Fruit fly (Drosophila melanogaster) whole organism, embryonic: ENCODE results near the gene sll.

Source experiments
- Awh ChIP-seq: fragments of 200-800 bp; sonication (Bioruptor generic); IDR thresholded peaks from 2 replicates; pipeline ENCODE4, ENCODE4 v1.3.6; 2022; ENCODE audit warnings: missing biosample characterization, missing genetic modification characterization
- BEAF-32 ChIP-seq: fragments of 200-800 bp; sonication (Bioruptor generic); optimal IDR thresholded peaks from 3 replicates; lab custom pipeline; 2017; ENCODE audit warnings: missing biosample characterization, missing genetic modification characterization, mild to moderate bottlenecking, moderate library complexity, missing genetic modification reagents
- C15 ChIP-seq: fragments of 200-800 bp; sonication (Bioruptor generic); IDR thresholded peaks from 3 replicates; pipeline ENCODE4 v1.3.6; 2022; ENCODE audit warnings: missing biosample characterization, missing genetic modification characterization
- CG10321 ChIP-seq: fragments of 200-800 bp; sonication (Bioruptor generic); IDR thresholded peaks from 2 replicates; pipeline ENCODE4 v1.3.6; 2022; ENCODE audit warnings: missing biosample characterization, missing genetic modification characterization
- CG11723 ChIP-seq: fragments of 200-800 bp; sonication (Bioruptor generic); optimal IDR thresholded peaks from 2 replicates; lab custom pipeline; 2017; ENCODE audit warnings: missing biosample characterization, mild to moderate bottlenecking, missing genetic modification characterization
- CG12299 ChIP-seq: fragments of 200-800 bp; sonication (Bioruptor generic); optimal IDR thresholded peaks from 2 replicates; lab custom pipeline; 2018; ENCODE audit warnings: missing biosample characterization, mild to moderate bottlenecking, missing genetic modification characterization
- CG12391 ChIP-seq: fragments of 200-800 bp; sonication (Bioruptor generic); optimal IDR thresholded peaks from 3 replicates; lab custom pipeline; 2018; ENCODE audit warnings: missing biosample characterization, mild to moderate bottlenecking, missing genetic modification characterization, moderate library complexity
- CG13287 ChIP-seq: fragments of 200-800 bp; sonication (Bioruptor generic); IDR thresholded peaks from 2 replicates; pipeline ENCODE4 v1.3.6; 2022; ENCODE audit warnings: missing biosample characterization, missing genetic modification characterization; ENCODE audit not compliant: partially characterized antibody
- CG13775 ChIP-seq: fragments of 200-800 bp; sonication (Bioruptor generic); optimal IDR thresholded peaks from 3 replicates; lab custom pipeline; 2017; ENCODE audit warnings: missing biosample characterization, mild to moderate bottlenecking, missing genetic modification characterization
- CG14050 ChIP-seq: fragments of 200-800 bp; sonication (Bioruptor generic); IDR thresholded peaks from 3 replicates; pipeline ENCODE4 v1.3.6; 2022; ENCODE audit warnings: missing biosample characterization, missing genetic modification characterization
- CG15269 ChIP-seq: fragments of 200-800 bp; sonication (Bioruptor generic); optimal IDR thresholded peaks from 2 replicates; lab custom pipeline; 2018; ENCODE audit warnings: missing biosample characterization, mild to moderate bottlenecking, missing genetic modification characterization, moderate library complexity
- CG1529 ChIP-seq: fragments of 200-800 bp; sonication (Bioruptor generic); optimal IDR thresholded peaks from 3 replicates; lab custom pipeline; 2018; ENCODE audit warnings: missing biosample characterization, missing genetic modification characterization
- CG15514 ChIP-seq: fragments of 200-800 bp; sonication (Bioruptor generic); optimal IDR thresholded peaks from 3 replicates; lab custom pipeline; 2017; ENCODE audit warnings: missing biosample characterization, missing genetic modification characterization, mild to moderate bottlenecking, moderate library complexity, missing genetic modification reagents
- CG15601 ChIP-seq: fragments of 200-800 bp; sonication (Bioruptor generic); optimal IDR thresholded peaks from 3 replicates; lab custom pipeline; 2019; ENCODE audit warnings: missing biosample characterization, mild to moderate bottlenecking, missing genetic modification characterization, moderate library complexity
- CG18476 ChIP-seq: fragments of 200-800 bp; sonication (Bioruptor generic); optimal IDR thresholded peaks from 2 replicates; lab custom pipeline; 2016; ENCODE audit warnings: missing biosample characterization, mild to moderate bottlenecking, missing genetic modification characterization
- CG2202 ChIP-seq: fragments of 200-800 bp; sonication (Bioruptor generic); optimal IDR thresholded peaks from 2 replicates; lab custom pipeline; 2018; ENCODE audit warnings: missing biosample characterization, mild to moderate bottlenecking, missing genetic modification characterization
- CG31224 ChIP-seq: fragments of 200-800 bp; sonication (Bioruptor generic); IDR thresholded peaks from 2 replicates; pipeline ENCODE4 v1.3.6; 2022; ENCODE audit warnings: missing biosample characterization, missing genetic modification characterization
- CG31441 ChIP-seq: fragments of 200-800 bp; sonication (Bioruptor generic); IDR thresholded peaks from 2 replicates; pipeline ENCODE4 v1.3.6; 2022; ENCODE audit warnings: missing biosample characterization, missing genetic modification characterization
- CG32767 ChIP-seq: fragments of 200-800 bp; sonication (Bioruptor generic); IDR thresholded peaks from 2 replicates; pipeline ENCODE4 v1.3.6; 2022; ENCODE audit warnings: missing biosample characterization, missing genetic modification characterization
- CG33557 ChIP-seq: fragments of 200-800 bp; sonication (Bioruptor generic); optimal IDR thresholded peaks from 2 replicates; lab custom pipeline; 2019; ENCODE audit warnings: missing biosample characterization, mild to moderate bottlenecking, missing genetic modification characterization, moderate library complexity
- CG34224 ChIP-seq: fragments of 200-800 bp; sonication (Bioruptor generic); IDR thresholded peaks from 3 replicates; pipeline ENCODE4 v1.3.6; 2022; ENCODE audit warnings: missing biosample characterization, missing genetic modification characterization; ENCODE audit not compliant: partially characterized antibody
- CG4424 ChIP-seq: fragments of 200-800 bp; sonication (Bioruptor generic); optimal IDR thresholded peaks from 3 replicates; lab custom pipeline; 2016; ENCODE audit warnings: missing biosample characterization, missing genetic modification characterization
- CG7839 ChIP-seq: fragments of 200-800 bp; sonication (Bioruptor generic); optimal IDR thresholded peaks from 3 replicates; lab custom pipeline; 2018; ENCODE audit warnings: missing biosample characterization, mild to moderate bottlenecking, missing genetic modification characterization, moderate library complexity
- CTCF ChIP-seq: fragments of 200-800 bp; sonication (Bioruptor generic); optimal IDR thresholded peaks from 2 replicates; lab custom pipeline; 2017; ENCODE audit warnings: missing biosample characterization, mild to moderate bottlenecking, missing genetic modification characterization, moderate library complexity
- Camta ChIP-seq: fragments of 200-800 bp; sonication (Bioruptor generic); optimal IDR thresholded peaks from 2 replicates; lab custom pipeline; 2016; ENCODE audit warnings: missing biosample characterization, missing genetic modification characterization
- Dbx ChIP-seq: fragments of 200-800 bp; sonication (Bioruptor generic); IDR thresholded peaks from 3 replicates; pipeline ENCODE4 v1.3.6; 2022; ENCODE audit warnings: missing biosample characterization, missing genetic modification characterization
- Eip74EF ChIP-seq, 2 experiments: fragments of 200-800 bp in 1 of 2; fragments of >200 bp in 1 of 2; sonication (Bioruptor generic) in 1 of 2; optimal IDR thresholded peaks; 2 replicates each; lab custom pipeline; 2017 to 2019; ENCODE audit warnings: missing biosample characterization in 2 of 2, missing genetic modification characterization in 2 of 2, mild to moderate bottlenecking in 1 of 2, moderate library complexity in 1 of 2
- GATAe ChIP-seq: fragments of 200-800 bp; sonication (Bioruptor generic); conservative IDR thresholded peaks from 2 replicates; pipeline ENCODE4 v1.3.6; 2022; ENCODE audit warnings: missing biosample characterization, missing genetic modification characterization
- Hand ChIP-seq: fragments of 200-800 bp; sonication (Bioruptor generic); optimal IDR thresholded peaks from 2 replicates; lab custom pipeline; 2017; ENCODE audit warnings: mild to moderate bottlenecking, missing biosample characterization, missing genetic modification reagents, missing genetic modification characterization
- HmgZ ChIP-seq: fragments of 200-800 bp; sonication (Bioruptor generic); optimal IDR thresholded peaks from 2 replicates; lab custom pipeline; 2018; ENCODE audit warnings: missing biosample characterization, mild to moderate bottlenecking, missing genetic modification characterization
- MBD-R2 ChIP-seq: fragments of 200-800 bp; sonication (Bioruptor generic); IDR thresholded peaks from 2 replicates; pipeline ENCODE4 v1.3.6; 2022; ENCODE audit warnings: missing biosample characterization, missing genetic modification characterization
- Med ChIP-seq: fragments of 200-800 bp; sonication (Bioruptor generic); peaks from one replicate; lab custom pipeline; 2016; ENCODE audit warnings: missing biosample characterization, missing genetic modification characterization, mild to moderate bottlenecking, inconsistent platforms, moderate library complexity
- Side ChIP-seq: fragments of 200-800 bp; sonication (Bioruptor generic); optimal IDR thresholded peaks from 2 replicates; lab custom pipeline; 2016; ENCODE audit warnings: missing biosample characterization, missing genetic modification characterization
- Sox102F ChIP-seq: fragments of 200-800 bp; sonication (Bioruptor generic); optimal IDR thresholded peaks from 2 replicates; lab custom pipeline; 2018; ENCODE audit warnings: missing biosample characterization, mild to moderate bottlenecking, missing genetic modification characterization, moderate library complexity
- TFAM ChIP-seq: fragments of 200-800 bp; sonication (Bioruptor generic); optimal IDR thresholded peaks from 2 replicates; lab custom pipeline; 2017; ENCODE audit warnings: missing biosample characterization, missing genetic modification characterization, inconsistent platforms
- dati ChIP-seq: fragments of 200-800 bp; sonication (Bioruptor generic); IDR thresholded peaks from 2 replicates; pipeline ENCODE4 v1.3.6; 2022; ENCODE audit warnings: missing biosample characterization, missing genetic modification characterization
- disco-r ChIP-seq: fragments of 200-800 bp; sonication (Bioruptor generic); optimal IDR thresholded peaks from 2 replicates; lab custom pipeline; 2016; ENCODE audit warnings: missing biosample characterization, missing genetic modification characterization
- fd102C ChIP-seq: fragments of 200-800 bp; sonication (Bioruptor generic); optimal IDR thresholded peaks from 2 replicates; lab custom pipeline; 2018; ENCODE audit warnings: missing biosample characterization, mild to moderate bottlenecking, missing genetic modification characterization, moderate library complexity
- fd3F ChIP-seq: fragments of 200-800 bp; sonication (Bioruptor generic); optimal IDR thresholded peaks from 2 replicates; lab custom pipeline; 2018; ENCODE audit warnings: missing biosample characterization, mild to moderate bottlenecking, missing genetic modification characterization, moderate library complexity
- gem ChIP-seq: fragments of 200-800 bp; sonication (Bioruptor generic); optimal IDR thresholded peaks from 2 replicates; lab custom pipeline; 2019; ENCODE audit warnings: missing biosample characterization, mild to moderate bottlenecking, missing genetic modification characterization, moderate library complexity
- grau ChIP-seq: fragments of 200-800 bp; optimal IDR thresholded peaks from 3 replicates; lab custom pipeline; 2019; ENCODE audit warnings: missing biosample characterization, mild to moderate bottlenecking, missing genetic modification characterization, moderate library complexity
- gsb ChIP-seq: fragments of 200-800 bp; sonication (Bioruptor generic); IDR thresholded peaks from 2 replicates; pipeline ENCODE4 v1.3.6; 2022; ENCODE audit warnings: missing biosample characterization, missing genetic modification characterization
- kni ChIP-seq: fragments of 200-800 bp; sonication (Bioruptor generic); optimal IDR thresholded peaks from 3 replicates; lab custom pipeline; 2017; ENCODE audit warnings: mild to moderate bottlenecking, missing biosample characterization, missing genetic modification reagents, missing genetic modification characterization
- lbe ChIP-seq: fragments of 200-800 bp; sonication (Bioruptor generic); optimal IDR thresholded peaks from 2 replicates; lab custom pipeline; 2016; ENCODE audit warnings: missing biosample characterization, mild to moderate bottlenecking, missing genetic modification characterization
- nmo ChIP-seq: fragments of 200-800 bp; sonication (Bioruptor generic); optimal IDR thresholded peaks from 2 replicates; lab custom pipeline; 2018; ENCODE audit warnings: missing biosample characterization, mild to moderate bottlenecking, missing genetic modification characterization, moderate library complexity
- p53 ChIP-seq: fragments of 200-800 bp; sonication (Bioruptor generic); optimal IDR thresholded peaks from 2 replicates; lab custom pipeline; 2016; ENCODE audit warnings: missing biosample characterization, missing genetic modification characterization
- phol ChIP-seq: fragments of 200-800 bp; sonication (Bioruptor generic); optimal IDR thresholded peaks from 3 replicates; lab custom pipeline; 2018; ENCODE audit warnings: missing biosample characterization, mild to moderate bottlenecking, missing genetic modification characterization, moderate library complexity
- pita ChIP-seq: fragments of 200-800 bp; sonication (Bioruptor generic); optimal IDR thresholded peaks from 2 replicates; lab custom pipeline; 2017; ENCODE audit warnings: missing biosample characterization, mild to moderate bottlenecking, missing genetic modification characterization
- tna ChIP-seq: fragments of 200-800 bp; sonication (Bioruptor generic); IDR thresholded peaks from 2 replicates; pipeline ENCODE4 v1.3.6; 2022; ENCODE audit warnings: missing biosample characterization, missing genetic modification characterization; ENCODE audit not compliant: partially characterized antibody
- usp ChIP-seq: fragments of >200 bp; optimal IDR thresholded peaks from 2 replicates; lab custom pipeline; 2017; ENCODE audit warnings: missing biosample characterization, missing genetic modification characterization
- vfl ChIP-seq: fragments of 200-800 bp; sonication (Bioruptor generic); optimal IDR thresholded peaks from 2 replicates; lab custom pipeline; 2016; ENCODE audit warnings: missing biosample characterization, missing genetic modification characterization

Gene sll

dm6 chr3R:17591831-17592230, 14.1 kb upstream of the sll start (continued):
- no peak for TF ChIP-seq TFAM
- no peak for TF ChIP-seq CG15514 (GFP tag; lab: Kevin White, UChicago)
- no peak for TF ChIP-seq Med
- peak; percentile 22 for TF ChIP-seq CG12391 (tag; lab: Kevin White, UChicago)
- TF ChIP-seq Hand = no peak
- no peak for TF ChIP-seq CG31224 (GFP tag; lab: Robert Waterston, UW)
- TF ChIP-seq pita (GFP tag; lab: Kevin White, UChicago) = no peak
- no peak for TF ChIP-seq fd3F (GFP tag; lab: Kevin White, UChicago)
- TF ChIP-seq gem (tag; lab: Kevin White, UChicago) = peak; percentile 49
- TF ChIP-seq MBD-R2 (GFP tag; lab: Robert Waterston, UW) = no peak
- no peak for TF ChIP-seq Eip74EF (GFP tag; optimal IDR thresholded peaks at IDR 0.05; lab: Kevin White, UChicago)
- no peak for TF ChIP-seq BEAF-32 (GFP tag; lab: Kevin White, UChicago)
- TF ChIP-seq dati (GFP tag; lab: Robert Waterston, UW) = no peak
- TF ChIP-seq CG12299 = no peak
- no peak for TF ChIP-seq Dbx
- peak; percentile 31 for TF ChIP-seq nmo
- no peak for TF ChIP-seq HmgZ (tag; lab: Kevin White, UChicago)
- TF ChIP-seq CG13287 = no peak
- TF ChIP-seq p53 (GFP tag; lab: Kevin White, UChicago) = no peak
- no peak for TF ChIP-seq CG4424 (GFP tag; lab: Kevin White, UChicago)
- TF ChIP-seq CG31441 (GFP tag; lab: Robert Waterston, UW) = 0 out of 2 replicates have a peak, but pooled peaks have one; percentile 13
- TF ChIP-seq phol (tag; lab: Kevin White, UChicago) = peak; percentile 48
- TF ChIP-seq CG10321 (GFP tag; lab: Robert Waterston, UW) = no peak
- no peak for TF ChIP-seq kni
- TF ChIP-seq Camta (GFP tag; lab: Kevin White, UChicago) = no peak
- no peak for TF ChIP-seq GATAe (GFP tag; lab: Robert Waterston, UW)
- TF ChIP-seq gsb = no peak
- no peak for TF ChIP-seq grau
- TF ChIP-seq tna (GFP tag; lab: Robert Waterston, UW) = no peak
- TF ChIP-seq CG32767 (GFP tag; lab: Robert Waterston, UW) = no peak
- no peak for TF ChIP-seq fd102C (GFP tag; lab: Kevin White, UChicago)
- no peak for TF ChIP-seq Side
- TF ChIP-seq CG7839 (tag; lab: Kevin White, UChicago) = peak; percentile 31
- TF ChIP-seq CG1529 = no peak
- TF ChIP-seq CG33557 (GFP tag; lab: Kevin White, UChicago) = no peak
- TF ChIP-seq CG14050 = no peak
- TF ChIP-seq vfl (GFP tag; lab: Kevin White, UChicago) = no peak
- TF ChIP-seq CG15601 (tag; lab: Kevin White, UChicago) = no peak
- no peak for TF ChIP-seq C15 (GFP tag; lab: Robert Waterston, UW)
- TF ChIP-seq Sox102F (GFP tag; lab: Kevin White, UChicago) = peak; percentile 8
- TF ChIP-seq Awh (GFP tag; lab: Robert Waterston, UW) = peak; percentile 58; the same call in 1 of the 2 replicates
- no peak for TF ChIP-seq CG11723
- no peak for TF ChIP-seq CG34224 (GFP tag; lab: Robert Waterston, UW)
- no peak for TF ChIP-seq CG13775
- no peak for TF ChIP-seq CG18476 (GFP tag; lab: Kevin White, UChicago)
- no peak for TF ChIP-seq CTCF (GFP tag; lab: Kevin White, UChicago)
- no peak for TF ChIP-seq lbe (GFP tag; lab: Kevin White, UChicago)
- no peak for TF ChIP-seq CG15269
- no peak for TF ChIP-seq disco-r
- TF ChIP-seq usp = no peak
- TF ChIP-seq CG2202 (tag; lab: Kevin White, UChicago) = no peak
